Fruit fly (Drosophila melanogaster) Kc167 (cell line): ENCODE results near the gene Gfat1.

ENCODE experiments used
- Myc ChIP-seq: fragments of >200 bp; optimal IDR thresholded peaks from 2 replicates; lab custom pipeline; 2017; ENCODE audit warnings: missing external identifiers
- Sin3A ChIP-seq: fragments of >200 bp; optimal IDR thresholded peaks from 2 replicates; lab custom pipeline; 2018; ENCODE audit warnings: missing external identifiers
- h ChIP-seq: fragments of >200 bp; optimal IDR thresholded peaks from 3 replicates; lab custom pipeline; 2018; ENCODE audit warnings: missing external identifiers
- insv ChIP-seq: fragments of >200 bp; optimal IDR thresholded peaks from 3 replicates; lab custom pipeline; 2018; ENCODE audit warnings: missing external identifiers
- psq ChIP-seq: fragments of >200 bp; optimal IDR thresholded peaks from 2 replicates; lab custom pipeline; 2017; ENCODE audit warnings: missing external identifiers
- ttk ChIP-seq: sonication (Bioruptor generic); optimal IDR thresholded peaks from 2 replicates; lab custom pipeline; 2017; ENCODE audit warnings: missing external identifiers

Gene Gfat1

DNA sequence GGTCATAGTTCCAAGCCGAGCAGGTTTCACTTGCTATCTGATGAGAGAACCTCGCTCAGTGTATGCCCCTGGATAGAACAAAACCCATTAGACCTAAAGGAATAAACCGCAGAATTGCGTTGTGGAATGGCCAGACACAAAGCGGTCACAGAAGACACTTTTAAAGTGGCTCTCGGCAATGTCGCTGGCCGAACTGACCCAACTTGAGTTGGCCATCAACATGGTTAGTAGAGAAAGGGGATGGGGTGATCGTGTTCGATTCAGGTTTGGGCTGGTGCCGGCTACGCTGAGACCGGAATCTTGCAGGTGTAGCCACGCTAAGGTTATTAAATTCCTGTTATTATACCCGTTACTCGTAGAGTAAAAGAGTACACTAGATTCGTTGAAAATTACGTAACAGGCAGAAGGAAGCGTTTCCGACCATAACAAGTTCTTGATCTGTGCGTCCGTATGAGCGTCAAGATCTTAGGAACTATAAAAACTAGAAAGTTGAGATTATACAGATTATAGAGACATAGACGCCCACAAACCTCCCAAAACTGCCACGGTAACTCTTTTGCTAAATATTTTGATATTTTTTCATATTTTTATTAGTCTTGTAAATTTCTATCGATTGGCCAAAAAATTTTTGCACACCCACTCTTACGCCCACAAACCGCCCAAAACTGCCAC lies 54.4 kb downstream of the Gfat1 start:
- no peak for TF ChIP-seq ttk (lab: Kevin White, UChicago)
- no peak for TF ChIP-seq Myc (lab: Kevin White, UChicago)
- TF ChIP-seq Sin3A (lab: Kevin White, UChicago), result no peak
- no peak for TF ChIP-seq h (lab: Kevin White, UChicago)
- TF ChIP-seq psq (lab: Kevin White, UChicago), result no peak
- no peak for TF ChIP-seq insv (lab: Kevin White, UChicago)

DNA sequence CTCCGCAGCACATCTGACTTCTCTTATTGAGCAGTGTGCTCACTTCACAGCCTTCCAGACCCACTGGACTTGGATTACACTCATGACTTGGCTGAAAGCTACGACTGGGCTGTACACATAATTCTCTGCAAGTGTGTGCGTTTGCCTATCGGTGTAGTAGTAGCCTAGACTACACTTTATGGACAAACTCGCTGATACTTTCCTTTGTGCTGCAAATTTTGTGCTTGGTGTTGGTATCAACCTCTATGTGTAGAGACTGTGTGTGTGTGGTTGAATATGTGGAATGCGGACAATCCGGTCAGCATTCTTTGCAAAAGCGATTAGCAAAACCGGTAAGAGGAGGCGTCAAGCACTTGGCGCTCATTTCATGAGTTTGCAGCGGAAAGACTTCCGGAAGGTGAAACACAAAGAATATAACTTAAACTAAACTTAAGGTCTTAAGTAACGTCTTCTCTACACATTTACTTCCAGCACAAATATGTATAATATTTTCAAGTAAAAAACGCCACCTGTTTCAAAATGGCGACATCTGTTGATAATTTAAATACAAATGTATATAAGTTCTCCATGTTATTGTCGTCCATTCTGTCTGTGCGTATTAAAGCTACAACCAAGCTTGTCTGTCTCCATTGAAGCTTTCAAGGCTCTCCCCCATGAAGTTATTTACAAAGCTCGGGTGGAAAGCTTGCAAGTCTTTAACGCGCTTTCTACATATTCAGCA lies 60.7 kb downstream of the Gfat1 start:
- TF ChIP-seq ttk (lab: Kevin White, UChicago), result no peak
- no peak for TF ChIP-seq insv (lab: Kevin White, UChicago)
- no peak for TF ChIP-seq Sin3A (lab: Kevin White, UChicago)
- TF ChIP-seq h (lab: Kevin White, UChicago), result no peak
- no peak for TF ChIP-seq psq (lab: Kevin White, UChicago)
- no peak for TF ChIP-seq Myc (lab: Kevin White, UChicago)
